Worm (Caenorhabditis elegans): Measurements from ENCODE around the gene F36H5.13.
A peak's percentile ranks its signal among the peaks of the same experiment; 100 is the strongest.

DNA sequence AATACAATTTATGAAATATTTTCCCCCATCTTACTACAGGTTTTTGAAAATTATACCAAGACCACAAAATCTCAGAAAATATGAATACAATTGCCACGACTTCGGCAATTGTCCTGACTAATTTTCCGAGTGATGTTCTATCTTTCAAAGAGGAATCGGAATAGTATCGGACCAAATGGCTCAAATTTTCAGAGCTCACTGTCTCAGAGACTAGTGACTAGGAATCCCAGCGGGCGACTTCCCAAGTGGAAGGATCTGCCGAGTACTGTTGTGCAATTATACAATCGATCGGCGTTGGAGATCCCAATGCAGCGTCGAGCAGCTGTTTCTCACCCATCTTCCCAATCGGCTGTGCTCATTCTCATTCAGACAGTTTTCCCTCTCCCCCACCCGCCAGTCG is 24.6 kb downstream of the F36H5.13 start, which contains the start of gene F45C12.17:
- no peak for TF ChIP-seq tab-1 (GFP tag; IDR thresholded peaks at IDR 0.05)
- TF ChIP-seq ref-1 (GFP tag; conservative IDR thresholded peaks at IDR 0.05): no peak
- 0 out of 2 replicates have a peak, but pooled peaks have one; percentile 21 for TF ChIP-seq flt-1 (GFP tag; IDR thresholded peaks at IDR 0.05)
- TF ChIP-seq ztf-23 (GFP tag; IDR thresholded peaks at IDR 0.05): no peak
- no peak for TF ChIP-seq klf-2 (GFP tag; conservative IDR thresholded peaks at IDR 0.05)
- no peak for TF ChIP-seq med-1 (GFP tag; optimal IDR thresholded peaks at IDR 0.05; ENCODE audit: insufficient read depth)
- no peak for TF ChIP-seq cog-1 (tag; optimal IDR thresholded peaks at IDR 0.05)
- no peak for TF ChIP-seq ztf-29 (GFP tag; IDR thresholded peaks at IDR 0.05)

Measured in whole organism, midembryonic.